Fruit fly (Drosophila melanogaster): ENCODE measurements around the gene CG43136.

CG43136 gene

DNA sequence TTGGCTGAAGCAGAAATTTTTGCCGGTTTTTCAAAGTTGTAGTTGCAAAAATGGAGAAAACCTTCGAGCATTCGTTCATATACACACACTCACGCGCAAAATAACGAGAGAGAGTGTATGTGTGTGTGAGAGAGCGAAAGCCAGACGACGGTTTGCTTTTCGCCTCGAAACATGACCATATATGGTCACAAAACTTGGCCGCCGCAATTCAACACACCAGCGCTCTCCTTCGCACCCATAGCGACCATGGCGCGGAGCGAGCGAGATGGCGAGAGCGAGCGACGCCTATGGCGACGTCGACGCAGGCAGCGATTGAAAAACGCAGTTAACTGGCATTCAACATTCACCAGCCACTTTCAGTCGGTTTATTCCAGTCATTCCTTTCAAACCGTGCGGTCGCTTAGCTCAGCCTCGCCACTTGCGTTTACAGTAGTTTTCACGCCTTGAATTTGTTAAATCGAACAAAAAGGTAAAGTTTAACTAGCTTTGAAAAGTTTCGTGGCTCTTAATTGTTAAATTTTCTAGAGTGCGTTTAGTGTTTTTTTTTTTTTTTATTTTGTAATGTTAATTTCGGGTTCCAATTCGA lies 48.2 kb downstream of the CG43136 start (continued):
- peak; percentile 36 for TF ChIP-seq dsx (GFP tag; optimal IDR thresholded peaks at IDR 0.05; ENCODE audit: poor library complexity, severe bottlenecking)
- peak; percentile 19 for TF ChIP-seq cyc (GFP tag; optimal IDR thresholded peaks at IDR 0.05)
- TF ChIP-seq achi (GFP tag; optimal IDR thresholded peaks at IDR 0.05): peak; percentile 19
- peak; percentile 32; the same call in 2 of the 3 replicates for TF ChIP-seq CG8119 (GFP tag; IDR thresholded peaks at IDR 0.05)
- TF ChIP-seq Eip75B (GFP tag; optimal IDR thresholded peaks at IDR 0.05): peak; percentile 40
- TF ChIP-seq eg (GFP tag; IDR thresholded peaks at IDR 0.05): peak; percentile 27; the same call in 1 of the 3 replicates
- peak in 1 of 2 experiments; percentile 42 for TF ChIP-seq salr (GFP tag; optimal IDR thresholded peaks at IDR 0.05)
- TF ChIP-seq CG10669 (GFP tag; optimal IDR thresholded peaks at IDR 0.05): peak; percentile 21
- TF ChIP-seq topi (GFP tag; optimal IDR thresholded peaks at IDR 0.05): peak; percentile 29

DNA sequence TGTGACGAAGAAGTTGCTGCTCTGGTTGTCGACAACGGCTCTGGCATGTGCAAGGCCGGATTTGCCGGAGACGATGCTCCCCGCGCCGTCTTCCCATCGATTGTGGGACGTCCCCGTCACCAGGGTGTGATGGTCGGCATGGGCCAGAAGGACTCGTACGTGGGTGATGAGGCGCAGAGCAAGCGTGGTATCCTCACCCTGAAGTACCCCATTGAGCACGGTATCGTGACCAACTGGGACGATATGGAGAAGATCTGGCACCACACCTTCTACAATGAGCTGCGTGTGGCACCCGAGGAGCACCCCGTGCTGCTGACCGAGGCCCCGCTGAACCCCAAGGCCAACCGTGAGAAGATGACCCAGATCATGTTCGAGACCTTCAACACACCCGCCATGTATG lies 49.1 kb downstream of the CG43136 start:
- TF ChIP-seq Hr39 (GFP tag; optimal IDR thresholded peaks at IDR 0.05): no peak
- TF ChIP-seq CG6854 (GFP tag; optimal IDR thresholded peaks at IDR 0.05): no peak
- TF ChIP-seq svp (GFP tag): peak; percentile 68

Data from whole organism, prepupa.